Fruit fly (Drosophila melanogaster): ENCODE data around the gene CG42340.

CG42340 gene

DNA sequence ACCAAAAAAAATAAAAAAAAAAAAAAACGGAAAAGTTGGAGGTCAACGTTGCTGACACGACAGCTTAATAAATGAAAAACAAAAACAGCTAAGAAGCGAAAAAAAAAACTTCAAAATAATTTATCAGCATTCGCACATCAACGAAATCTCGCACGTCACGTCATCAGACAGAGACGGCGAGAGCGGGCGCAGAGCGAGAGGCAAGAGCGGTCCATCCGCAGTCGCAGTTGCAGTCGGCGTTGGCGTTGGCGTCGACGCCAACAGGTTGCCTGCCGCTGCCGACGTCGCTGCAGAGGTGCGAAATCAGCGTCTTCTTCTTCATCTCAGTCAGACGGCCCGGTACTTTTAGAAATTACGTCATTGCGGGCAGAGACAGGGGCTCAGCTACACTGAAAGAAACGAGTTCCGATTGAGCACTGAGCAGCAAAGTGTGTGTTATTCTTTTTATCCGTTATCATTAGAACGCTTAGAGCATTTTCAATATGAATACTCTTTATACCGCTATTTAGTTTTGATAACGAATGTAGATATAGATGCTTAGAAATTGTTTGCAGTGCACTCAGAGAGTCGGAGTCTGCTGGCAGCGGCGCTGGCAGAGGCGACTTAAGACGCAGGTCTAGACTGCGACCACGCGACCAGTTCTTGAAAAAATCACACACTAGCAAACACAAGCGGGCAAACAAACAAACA is 25.4 kb upstream of the CG42340 start (continued):
- TF ChIP-seq Eip93F (GFP tag; optimal IDR thresholded peaks at IDR 0.05) (peak; percentile 89), Met (GFP tag; optimal IDR thresholded peaks at IDR 0.05) (peak; percentile 97), CG31627 (GFP tag; optimal IDR thresholded peaks at IDR 0.05) (peak; percentile 96), CG6808 (GFP tag; optimal IDR thresholded peaks at IDR 0.05) (peak; percentile 96), CG11294 (GFP tag; IDR thresholded peaks at IDR 0.05) (peak; percentile 94), CG6854 (GFP tag; optimal IDR thresholded peaks at IDR 0.05) (peak; percentile 94), topi (GFP tag; optimal IDR thresholded peaks at IDR 0.05) (peak; percentile 98), Sox102F (GFP tag; optimal IDR thresholded peaks at IDR 0.05) (peak; percentile 91), Hr38 (GFP tag; optimal IDR thresholded peaks at IDR 0.05) (peak; percentile 11)

DNA sequence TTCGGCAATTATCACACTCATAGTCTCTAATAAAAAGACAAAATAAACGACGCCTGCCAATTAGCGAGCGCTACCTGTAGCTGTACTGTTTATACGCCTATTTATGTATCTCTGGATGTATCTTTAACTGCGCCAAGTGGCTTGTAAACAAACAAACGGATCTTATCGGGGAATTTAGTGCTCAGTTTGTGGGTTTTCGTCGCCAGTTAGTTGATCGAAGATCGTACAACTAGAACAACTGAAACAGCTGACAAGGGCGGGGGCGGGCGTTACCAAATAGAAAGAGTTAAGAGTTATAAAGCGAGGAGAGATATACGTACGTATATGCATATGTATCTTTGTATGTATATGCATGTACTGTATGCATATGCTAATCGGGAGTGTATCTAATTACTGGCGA is 22.8 kb upstream of the CG42340 start:
- TF ChIP-seq fkh (GFP tag; optimal IDR thresholded peaks at IDR 0.05) (peak; percentile 83), CG8119 (GFP tag; IDR thresholded peaks at IDR 0.05) (no peak)

DNA sequence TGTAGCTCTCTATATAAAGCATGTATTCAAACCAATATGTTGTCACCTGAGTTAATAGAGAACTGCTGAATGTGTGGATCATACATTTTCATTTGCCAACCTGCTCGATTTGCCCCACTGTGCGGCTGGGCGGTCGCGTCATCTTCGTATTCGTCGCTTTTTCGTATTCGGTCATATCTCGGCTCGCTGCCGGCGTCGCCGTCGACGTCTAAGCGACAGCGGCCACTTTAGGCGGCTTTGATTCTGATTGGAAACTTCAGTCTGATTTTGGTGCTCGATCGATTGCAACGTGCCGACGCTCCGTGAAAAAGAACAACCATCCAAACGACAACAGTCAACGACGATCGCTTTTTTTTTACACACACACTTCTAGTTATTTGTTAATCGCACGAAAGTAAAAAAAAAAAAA is 21.7 kb upstream of the CG42340 start:
- no peak for TF ChIP-seq cyc (GFP tag; optimal IDR thresholded peaks at IDR 0.05)
- TF ChIP-seq CG32006 (GFP tag; optimal IDR thresholded peaks at IDR 0.05): no peak
- no peak for TF ChIP-seq Hr39 (GFP tag; optimal IDR thresholded peaks at IDR 0.05)
- TF ChIP-seq CG11902 (GFP tag; optimal IDR thresholded peaks at IDR 0.05): no peak
- TF ChIP-seq vri (GFP tag; optimal IDR thresholded peaks at IDR 0.05): peak; percentile 56
- no peak for TF ChIP-seq CG9139 (GFP tag; optimal IDR thresholded peaks at IDR 0.05)
- no peak for TF ChIP-seq Hr38 (GFP tag; optimal IDR thresholded peaks at IDR 0.05)
- TF ChIP-seq fd59A (GFP tag; optimal IDR thresholded peaks at IDR 0.05): no peak
- peak; percentile 73 for TF ChIP-seq svp (GFP tag)
- TF ChIP-seq CG3032 (tag; optimal IDR thresholded peaks at IDR 0.05): no peak
- no peak for TF ChIP-seq topi (GFP tag; optimal IDR thresholded peaks at IDR 0.05)
- 0 out of 3 replicates have a peak, but pooled peaks have one; percentile 31 for TF ChIP-seq CG6163 (GFP tag; IDR thresholded peaks at IDR 0.05)
- no peak for TF ChIP-seq Hr4 (GFP tag; optimal IDR thresholded peaks at IDR 0.05)
- TF ChIP-seq Met (GFP tag; optimal IDR thresholded peaks at IDR 0.05): peak; percentile 1
- peak; percentile 46 for TF ChIP-seq CG15336 (GFP tag; IDR thresholded peaks at IDR 0.05)
- no peak for TF ChIP-seq fd85E (GFP tag; optimal IDR thresholded peaks at IDR 0.05)
- TF ChIP-seq Blimp-1 (GFP tag; optimal IDR thresholded peaks at IDR 0.05): no peak
- TF ChIP-seq CG1621 (tag; optimal IDR thresholded peaks at IDR 0.05): no peak
- no peak for TF ChIP-seq Eip75B (GFP tag; optimal IDR thresholded peaks at IDR 0.05)
- peak; percentile 49 for TF ChIP-seq Eip78C (GFP tag)
- TF ChIP-seq ss (GFP tag; optimal IDR thresholded peaks at IDR 0.05): no peak
- no peak for TF ChIP-seq Smox (GFP tag; optimal IDR thresholded peaks at IDR 0.05)
- TF ChIP-seq Sox102F (GFP tag; optimal IDR thresholded peaks at IDR 0.05): no peak
- TF ChIP-seq CG16779 (tag; optimal IDR thresholded peaks at IDR 0.05): no peak
- no peak for TF ChIP-seq pdm3 (GFP tag; optimal IDR thresholded peaks at IDR 0.05)
- no peak for TF ChIP-seq CG34406 (GFP tag; optimal IDR thresholded peaks at IDR 0.05)
- TF ChIP-seq CG10631 (GFP tag; optimal IDR thresholded peaks at IDR 0.05): no peak
- TF ChIP-seq eg (GFP tag; IDR thresholded peaks at IDR 0.05): peak; percentile 14; the same call in 1 of the 3 replicates
- no peak for TF ChIP-seq acj6 (GFP tag; optimal IDR thresholded peaks at IDR 0.05)
- TF ChIP-seq CG31627 (GFP tag; optimal IDR thresholded peaks at IDR 0.05): no peak

DNA sequence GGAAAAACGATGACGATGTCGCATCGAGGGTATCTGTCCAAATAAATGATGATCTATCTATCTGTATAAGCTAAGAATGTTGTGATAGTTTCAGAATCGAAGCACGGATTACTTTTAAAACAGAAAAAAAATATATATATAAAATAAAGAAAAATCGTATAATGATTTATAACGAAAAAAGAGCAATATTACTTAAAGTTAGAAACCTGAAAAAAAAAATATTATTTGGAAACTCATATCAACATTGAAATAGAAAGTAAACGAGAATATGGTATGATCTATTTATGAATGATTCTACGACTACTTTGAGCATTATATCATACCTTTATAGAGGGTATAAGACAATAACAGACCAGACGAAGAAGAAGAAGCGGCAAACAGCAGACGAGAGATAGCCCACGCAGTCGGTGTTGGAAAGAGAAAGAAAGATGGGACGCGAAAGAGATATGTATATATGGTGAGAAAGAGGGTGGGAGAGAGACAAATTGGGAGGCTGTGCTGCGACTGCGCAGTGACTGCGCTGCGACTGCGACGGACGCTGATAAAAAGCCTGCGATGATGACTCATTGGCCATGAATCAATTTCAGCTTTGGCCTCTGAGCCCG is 19.5 kb upstream of the CG42340 start:
- TF ChIP-seq fkh (GFP tag; optimal IDR thresholded peaks at IDR 0.05) (no peak), CG6163 (GFP tag; IDR thresholded peaks at IDR 0.05) (0 out of 3 replicates have a peak, but pooled peaks have one; percentile 19), CG32006 (GFP tag; optimal IDR thresholded peaks at IDR 0.05) (peak; percentile 6), CG10631 (GFP tag; optimal IDR thresholded peaks at IDR 0.05) (peak; percentile 30), svp (GFP tag) (peak; percentile 83), CG16779 (tag; optimal IDR thresholded peaks at IDR 0.05) (no peak), salr (GFP tag; optimal IDR thresholded peaks at IDR 0.05) (peak in 1 of 2 experiments; percentile 1), Eip78C (GFP tag) (peak; percentile 72), Sox15 (GFP tag; optimal IDR thresholded peaks at IDR 0.05) (no peak), cyc (GFP tag; optimal IDR thresholded peaks at IDR 0.05) (no peak), Sox14 (GFP tag; optimal IDR thresholded peaks at IDR 0.05) (no peak)
